Worm (Caenorhabditis elegans): ENCODE data around the gene cdc-25.2.

Gene cdc-25.2

ce11 chrV:1631717-1632116 is 64.8 kb downstream of the cdc-25.2 start, which contains the start of gene irld-17:
Gene irld-17 (plus strand): TSS chrV:1632017.
- TF ChIP-seq unc-39 (tag; optimal IDR thresholded peaks at IDR 0.05) (no peak), ztf-7 (tag; optimal IDR thresholded peaks at IDR 0.05) (no peak)
